Worm (Caenorhabditis elegans) whole organism, L1 larva: ENCODE measurements around the gene Y49E10.27.
A peak's percentile ranks its signal among the peaks of the same experiment; 100 is the strongest.

ENCODE experiments used
- alr-1 ChIP-seq: fragments of 200-800 bp; sonication (Bioruptor generic); optimal IDR thresholded peaks from 2 replicates; lab custom pipeline; 2018; ENCODE audit warnings: borderline replicate concordance, mild to moderate bottlenecking, missing genetic modification characterization, missing compliant biosample characterization
- ama-1 ChIP-seq: fragments of 150-350 bp; optimal IDR thresholded peaks from 2 replicates; lab custom pipeline; 2014
- ceh-63 ChIP-seq: fragments of 200-800 bp; sonication (Bioruptor generic); optimal IDR thresholded peaks from 2 replicates; lab custom pipeline; 2018; ENCODE audit warnings: mild to moderate bottlenecking, missing genetic modification characterization, missing compliant biosample characterization
- ceh-8 ChIP-seq: fragments of 200-800 bp; sonication (Bioruptor generic); optimal IDR thresholded peaks from 2 replicates; lab custom pipeline; 2018; ENCODE audit warnings: mild to moderate bottlenecking, missing genetic modification characterization, moderate library complexity, missing compliant biosample characterization
- ceh-88 ChIP-seq: fragments of 200-800 bp; sonication (Bioruptor generic); IDR thresholded peaks from 2 replicates; pipeline ENCODE4 v1.3.6; 2022; ENCODE audit warnings: missing genetic modification characterization, missing compliant biosample characterization
- dpl-1 ChIP-seq, 3 experiments: fragments of 150-350 bp in 2 of 3; sonication (generic microtip) in 1 of 3; optimal IDR thresholded peaks; 2 replicates each; lab custom pipeline; 2014 to 2017; ENCODE audit warnings: missing biosample characterization in 3 of 3, missing genetic modification characterization in 3 of 3, missing genetic modification reagents in 3 of 3
- efl-1 ChIP-seq, 4 experiments: fragments of 150-350 bp; optimal IDR thresholded peaks in 3 of 4; peaks in 1 of 4; 1 replicate in 1 of 4; 2 replicates in 3 of 4; lab custom pipeline; 2014; ENCODE audit warnings: missing biosample characterization in 2 of 4, missing genetic modification characterization in 2 of 4, missing genetic modification reagents in 2 of 4
- efl-3 ChIP-seq: fragments of 200-800 bp; sonication (Bioruptor generic); optimal IDR thresholded peaks from 2 replicates; lab custom pipeline; 2018; ENCODE audit warnings: mild to moderate bottlenecking, missing genetic modification characterization, missing compliant biosample characterization
- elt-3 ChIP-seq, 6 experiments: fragments of 150-350 bp in 1 of 6; sonication (generic microtip); optimal IDR thresholded peaks; 2 replicates each; lab custom pipeline; 2017 to 2018; ENCODE audit warnings: missing biosample characterization in 6 of 6, missing genetic modification characterization in 6 of 6, inconsistent platforms in 1 of 6
- fkh-4 ChIP-seq: sonication (generic microtip); optimal IDR thresholded peaks from 2 replicates; lab custom pipeline; 2016; ENCODE audit warnings: missing compliant biosample characterization, missing genetic modification characterization, borderline replicate concordance
- fkh-8 ChIP-seq: sonication (generic microtip); optimal IDR thresholded peaks from 2 replicates; lab custom pipeline; 2016; ENCODE audit warnings: mild to moderate bottlenecking, missing genetic modification characterization, missing compliant biosample characterization
- fos-1 ChIP-seq: fragments of 150-350 bp; optimal IDR thresholded peaks from 2 replicates; lab custom pipeline; 2014; ENCODE audit warnings: missing biosample characterization, missing genetic modification characterization
- grh-1 ChIP-seq: fragments of 200-800 bp; sonication (Bioruptor generic); IDR thresholded peaks from 2 replicates; pipeline ENCODE4 v1.3.6; 2022; ENCODE audit warnings: missing genetic modification reagents, missing genetic modification characterization, missing compliant biosample characterization
- hlh-17 ChIP-seq: fragments of 200-800 bp; sonication (Bioruptor generic); optimal IDR thresholded peaks from 2 replicates; lab custom pipeline; 2018; ENCODE audit warnings: missing genetic modification characterization, mild to moderate bottlenecking, missing compliant biosample characterization, moderate library complexity, borderline replicate concordance
- hlh-4 ChIP-seq: sonication (generic microtip); optimal IDR thresholded peaks from 2 replicates; lab custom pipeline; 2016; ENCODE audit warnings: mild to moderate bottlenecking, missing genetic modification characterization, missing compliant biosample characterization
- isw-1 ChIP-seq: fragments of 200-800 bp; sonication (Bioruptor generic); IDR thresholded peaks from 2 replicates; pipeline ENCODE4 v1.3.6; 2022; ENCODE audit warnings: missing genetic modification characterization, missing compliant biosample characterization
- lir-3 ChIP-seq: sonication (generic microtip); optimal IDR thresholded peaks from 2 replicates; lab custom pipeline; 2016; ENCODE audit warnings: mild to moderate bottlenecking, missing genetic modification characterization, moderate library complexity, missing compliant biosample characterization; ENCODE audit not compliant: poor library complexity
- lsy-2 ChIP-seq, 2 experiments: fragments of 150-350 bp; optimal IDR thresholded peaks; 2 replicates each; lab custom pipeline; 2014; ENCODE audit warnings: missing biosample characterization in 2 of 2, missing genetic modification characterization in 2 of 2
- mab-9 ChIP-seq: fragments of 200-800 bp; sonication (Bioruptor generic); IDR thresholded peaks from 2 replicates; pipeline ENCODE4 v1.3.6; 2022; ENCODE audit warnings: missing genetic modification reagents, missing genetic modification characterization, missing compliant biosample characterization
- nhr-12 ChIP-seq: sonication (generic microtip); optimal IDR thresholded peaks from 2 replicates; lab custom pipeline; 2017; ENCODE audit warnings: missing biosample characterization, missing genetic modification characterization
- nhr-19 ChIP-seq: fragments of 200-800 bp; sonication (Bioruptor generic); conservative IDR thresholded peaks from 2 replicates; pipeline ENCODE4 v1.3.6; 2022; ENCODE audit warnings: missing genetic modification characterization, missing compliant biosample characterization
- nhr-20 ChIP-seq: sonication (generic microtip); optimal IDR thresholded peaks from 2 replicates; lab custom pipeline; 2016; ENCODE audit warnings: mild to moderate bottlenecking, missing genetic modification characterization, missing compliant biosample characterization
- nhr-237 ChIP-seq: fragments of 150-350 bp; optimal IDR thresholded peaks from 2 replicates; lab custom pipeline; 2014; ENCODE audit warnings: missing biosample characterization, missing genetic modification characterization
- nhr-28 ChIP-seq: fragments of 150-350 bp; optimal IDR thresholded peaks from 2 replicates; lab custom pipeline; 2014; ENCODE audit warnings: missing biosample characterization, missing genetic modification characterization
- nhr-47 ChIP-seq: sonication (generic microtip); optimal IDR thresholded peaks from 2 replicates; lab custom pipeline; 2016; ENCODE audit warnings: mild to moderate bottlenecking, missing genetic modification characterization, moderate library complexity, missing compliant biosample characterization
- nhr-84 ChIP-seq: sonication (generic microtip); optimal IDR thresholded peaks from 2 replicates; lab custom pipeline; 2017; ENCODE audit warnings: missing biosample characterization, missing genetic modification characterization
- rnt-1 ChIP-seq: sonication (generic microtip); optimal IDR thresholded peaks from 2 replicates; lab custom pipeline; 2016; ENCODE audit warnings: mild to moderate bottlenecking, missing genetic modification characterization, moderate library complexity, missing compliant biosample characterization
- skn-1 ChIP-seq: fragments of 150-350 bp; optimal IDR thresholded peaks from 2 replicates; lab custom pipeline; 2014; ENCODE audit warnings: missing biosample characterization, missing genetic modification characterization
- snpc-4 ChIP-seq: fragments of 150-350 bp; optimal IDR thresholded peaks from 2 replicates; lab custom pipeline; 2014; ENCODE audit warnings: missing biosample characterization, missing genetic modification characterization
- snu-23 ChIP-seq: sonication (generic microtip); optimal IDR thresholded peaks from 2 replicates; lab custom pipeline; 2016; ENCODE audit warnings: missing genetic modification characterization, missing compliant biosample characterization
- sup-37 ChIP-seq: fragments of 200-800 bp; sonication (Bioruptor generic); optimal IDR thresholded peaks from 2 replicates; lab custom pipeline; 2018; ENCODE audit warnings: mild to moderate bottlenecking, missing genetic modification characterization, missing compliant biosample characterization
- tlp-1 ChIP-seq: fragments of 150-350 bp; optimal IDR thresholded peaks from 2 replicates; lab custom pipeline; 2014; ENCODE audit warnings: missing biosample characterization, missing genetic modification characterization
- unc-130 ChIP-seq: fragments of 150-350 bp; optimal IDR thresholded peaks from 2 replicates; lab custom pipeline; 2017; ENCODE audit warnings: missing biosample characterization, missing genetic modification characterization, inconsistent platforms
- unc-62 ChIP-seq: fragments of 150-350 bp; optimal IDR thresholded peaks from 2 replicates; lab custom pipeline; 2014; ENCODE audit warnings: missing biosample characterization, missing genetic modification reagents, missing genetic modification characterization
- unc-98 ChIP-seq: fragments of 200-800 bp; sonication (Bioruptor generic); IDR thresholded peaks from 2 replicates; pipeline ENCODE4 v1.3.6; 2022; ENCODE audit warnings: missing genetic modification characterization, missing compliant biosample characterization
- ztf-11 ChIP-seq, 2 experiments: sonication (generic microtip); optimal IDR thresholded peaks; 2 replicates each; lab custom pipeline; 2016 to 2017; ENCODE audit warnings: missing genetic modification characterization in 2 of 2, missing biosample characterization in 1 of 2, missing compliant biosample characterization in 1 of 2

The Y49E10.27 gene

DNA sequence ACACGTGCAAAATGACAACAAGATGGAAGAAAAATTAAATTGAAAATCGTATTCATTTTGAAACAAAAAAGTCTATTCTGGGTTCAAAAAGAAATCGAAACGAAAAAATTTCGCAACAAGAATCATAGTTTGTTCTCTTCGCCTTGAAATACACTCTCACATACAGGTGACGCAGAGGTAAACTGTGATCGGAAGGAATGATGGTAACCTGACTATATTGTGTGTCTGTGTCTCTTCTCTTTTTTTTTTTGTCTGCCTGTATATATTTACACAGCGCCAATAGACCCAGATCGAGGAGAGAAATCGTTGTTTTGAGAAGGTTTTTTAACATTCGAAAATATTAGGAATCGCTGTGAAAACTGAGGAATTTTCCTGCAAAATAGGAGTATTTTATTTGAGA lies 10.1 kb upstream of the Y49E10.27 start (continued):
- TF ChIP-seq dpl-1 (GFP tag; optimal IDR thresholded peaks at IDR 0.05; lab: Kevin White, UChicago): peak in 2 of 3 experiments; percentile 29 to 31
- TF ChIP-seq efl-3 (GFP tag; lab: Kevin White, UChicago): no peak
- TF ChIP-seq skn-1 (tag; lab: Kevin White, UChicago): peak; percentile 39
- TF ChIP-seq unc-130 (tag; lab: Kevin White, UChicago): no peak
- TF ChIP-seq isw-1 (GFP tag; lab: Robert Waterston, UW): no peak
- no peak for TF ChIP-seq alr-1 (tag; lab: Kevin White, UChicago)
- TF ChIP-seq snpc-4 (tag; lab: Kevin White, UChicago): no peak
- peak in 1 of 6 experiments; percentile 12 for TF ChIP-seq elt-3 (tag; optimal IDR thresholded peaks at IDR 0.05; lab: Kevin White, UChicago)
- no peak for TF ChIP-seq ztf-11 (tag; optimal IDR thresholded peaks at IDR 0.05; lab: Kevin White, UChicago)
- no peak for TF ChIP-seq ceh-8 (GFP tag; lab: Kevin White, UChicago)

DNA sequence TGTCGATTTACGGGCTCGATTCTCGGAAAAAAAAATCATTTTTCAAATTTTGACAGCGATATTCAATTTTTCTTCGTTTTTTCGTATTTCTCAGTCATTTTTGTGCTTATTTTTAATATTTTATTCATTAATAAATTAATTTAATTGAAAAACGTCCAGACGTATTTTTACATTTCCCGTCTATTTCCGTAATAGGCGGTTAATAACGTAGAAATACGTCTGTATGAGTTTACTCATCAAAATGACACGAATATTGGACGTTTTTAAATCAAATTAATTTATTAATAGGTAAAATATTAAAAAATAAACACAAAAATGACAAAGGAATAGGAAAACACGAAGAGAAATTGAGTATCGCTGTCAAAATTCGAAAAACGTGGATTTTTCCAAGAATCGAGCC lies 9.5 kb upstream of the Y49E10.27 start:
- TF ChIP-seq efl-1 (optimal IDR thresholded peaks at IDR 0.05; lab: Kevin White, UChicago) (no peak), efl-1 (GFP tag; optimal IDR thresholded peaks at IDR 0.05 in 1 of 2; lab: Kevin White, UChicago) (peak in 1 of 2 experiments; percentile 82), hlh-17 (no peak), fkh-8 (tag; lab: Kevin White, UChicago) (no peak)

DNA sequence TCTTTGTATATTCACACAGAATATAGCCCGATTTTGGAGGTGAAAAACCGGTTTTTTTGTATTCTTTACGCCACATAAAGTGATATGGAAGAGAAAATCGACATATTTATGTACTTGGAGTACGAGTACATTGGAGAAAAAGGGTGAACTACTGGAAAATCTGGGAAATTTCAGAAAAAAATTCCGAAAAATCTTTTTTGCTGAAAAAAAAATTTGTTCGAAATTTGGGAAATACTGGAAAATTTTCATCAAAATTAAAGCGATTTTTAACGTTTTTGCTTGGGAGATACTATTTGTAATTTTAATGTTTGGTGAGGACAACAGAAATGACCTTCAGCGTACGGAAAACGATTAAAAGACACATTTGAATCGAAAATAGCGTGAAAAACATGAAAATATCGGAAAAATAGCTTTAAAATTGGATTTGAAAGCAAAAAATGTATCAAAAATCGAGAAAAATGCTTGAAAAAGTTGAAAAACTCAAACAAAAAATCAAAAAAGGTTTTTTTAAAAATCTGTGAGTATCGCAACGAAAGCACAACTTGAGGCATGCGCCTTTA lies 8.3 kb upstream of the Y49E10.27 start:
- no peak for TF ChIP-seq efl-1 (optimal IDR thresholded peaks at IDR 0.05; lab: Kevin White, UChicago)
- peak in 1 of 2 experiments; percentile 91 for TF ChIP-seq efl-1 (GFP tag; optimal IDR thresholded peaks at IDR 0.05 in 1 of 2; lab: Kevin White, UChicago)
- peak in 1 of 2 experiments; percentile 15 for TF ChIP-seq lsy-2 (tag; optimal IDR thresholded peaks at IDR 0.05; lab: Kevin White, UChicago)
- no peak for TF ChIP-seq fos-1 (tag; lab: Kevin White, UChicago)
- TF ChIP-seq grh-1 (GFP tag; lab: Robert Waterston, UW): 0 out of 2 replicates have a peak, but pooled peaks have one; percentile 13
- peak; percentile 70 for TF ChIP-seq tlp-1 (tag; lab: Kevin White, UChicago)
- no peak for TF ChIP-seq ceh-8 (GFP tag; lab: Kevin White, UChicago)

DNA sequence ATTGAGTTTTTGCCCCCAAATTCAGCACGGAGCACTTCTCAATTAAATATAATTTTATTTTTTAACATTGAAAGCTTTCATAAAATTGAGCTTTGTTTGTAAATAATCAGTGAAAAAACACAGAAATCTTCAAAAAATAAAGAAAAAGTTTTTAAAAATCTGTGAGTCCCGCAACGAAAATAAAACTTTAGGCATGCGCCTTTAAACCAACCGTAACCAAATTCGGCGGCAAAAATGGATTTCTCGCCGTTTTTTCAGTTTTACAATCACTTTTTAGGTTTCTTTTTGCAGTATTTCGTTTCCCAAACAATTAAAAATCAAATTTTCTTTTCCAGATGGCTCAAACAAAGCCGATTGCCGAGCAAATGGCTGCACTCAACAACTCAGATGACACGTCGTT lies 7.6 kb upstream of the Y49E10.27 start, which contains the start of gene pie-1:
pie-1 (plus strand) TSS at position 336 of the 400 bp plus-strand sequence.
- TF ChIP-seq mab-9 (GFP tag; lab: Robert Waterston, UW): no peak
- no peak for TF ChIP-seq fkh-4 (tag; lab: Kevin White, UChicago)
- no peak for TF ChIP-seq lir-3 (tag; lab: Kevin White, UChicago)
- TF ChIP-seq nhr-12 (tag; lab: Kevin White, UChicago): no peak
- no peak for TF ChIP-seq nhr-47 (tag; lab: Kevin White, UChicago)
- no peak for TF ChIP-seq rnt-1
- TF ChIP-seq unc-98 (GFP tag; lab: Robert Waterston, UW): no peak
- TF ChIP-seq ceh-63 (GFP tag; lab: Kevin White, UChicago): no peak
- TF ChIP-seq snu-23 (GFP tag; lab: Kevin White, UChicago): no peak
- TF ChIP-seq nhr-84 (tag; lab: Kevin White, UChicago): no peak
- TF ChIP-seq sup-37 (GFP tag; lab: Kevin White, UChicago): no peak
- no peak for TF ChIP-seq ama-1 (lab: Kevin White, UChicago)
- no peak for TF ChIP-seq hlh-4
- TF ChIP-seq nhr-237 (tag; lab: Kevin White, UChicago): no peak
- no peak for TF ChIP-seq ceh-88
- no peak for TF ChIP-seq fos-1 (tag; lab: Kevin White, UChicago)
- TF ChIP-seq nhr-20 (tag; lab: Kevin White, UChicago): no peak
- TF ChIP-seq unc-62 (GFP tag; lab: Kevin White, UChicago): no peak
- TF ChIP-seq nhr-28 (tag; lab: Kevin White, UChicago): no peak
- no peak for TF ChIP-seq nhr-19
- TF ChIP-seq, all 84 proteins: peak for 0
